Fruit fly (Drosophila melanogaster) whole organism, embryonic: ENCODE data around the gene Pp1alpha-96A.

Experiments used
- Awh ChIP-seq: fragments of 200-800 bp; sonication (Bioruptor generic); IDR thresholded peaks from 2 replicates; pipeline ENCODE4, ENCODE4 v1.3.6; 2022; ENCODE audit warnings: missing biosample characterization, missing genetic modification characterization
- CG10959 ChIP-seq: fragments of 200-800 bp; sonication (Bioruptor generic); IDR thresholded peaks from 2 replicates; pipeline ENCODE4 v1.3.6; 2022; ENCODE audit warnings: missing biosample characterization, missing genetic modification characterization
- CG11723 ChIP-seq: fragments of 200-800 bp; sonication (Bioruptor generic); optimal IDR thresholded peaks from 2 replicates; lab custom pipeline; 2017; ENCODE audit warnings: missing biosample characterization, mild to moderate bottlenecking, missing genetic modification characterization
- CG12299 ChIP-seq: fragments of 200-800 bp; sonication (Bioruptor generic); optimal IDR thresholded peaks from 2 replicates; lab custom pipeline; 2018; ENCODE audit warnings: missing biosample characterization, mild to moderate bottlenecking, missing genetic modification characterization
- CG12391 ChIP-seq: fragments of 200-800 bp; sonication (Bioruptor generic); optimal IDR thresholded peaks from 3 replicates; lab custom pipeline; 2018; ENCODE audit warnings: missing biosample characterization, mild to moderate bottlenecking, missing genetic modification characterization, moderate library complexity
- CG12744 ChIP-seq: fragments of 200-800 bp; sonication (Bioruptor generic); optimal IDR thresholded peaks from 2 replicates; lab custom pipeline; 2016; ENCODE audit warnings: missing biosample characterization, missing genetic modification characterization
- CG13894 ChIP-seq: fragments of 200-800 bp; sonication (Bioruptor generic); optimal IDR thresholded peaks from 3 replicates; lab custom pipeline; 2018; ENCODE audit warnings: missing biosample characterization, mild to moderate bottlenecking, missing genetic modification characterization, moderate library complexity
- CG14014 ChIP-seq: fragments of 200-800 bp; sonication (Bioruptor generic); IDR thresholded peaks from 2 replicates; pipeline ENCODE4 v1.3.6; 2022; ENCODE audit warnings: missing biosample characterization, missing genetic modification characterization
- CG14050 ChIP-seq: fragments of 200-800 bp; sonication (Bioruptor generic); IDR thresholded peaks from 3 replicates; pipeline ENCODE4 v1.3.6; 2022; ENCODE audit warnings: missing biosample characterization, missing genetic modification characterization
- CG14667 ChIP-seq: fragments of 200-800 bp; sonication (Bioruptor generic); IDR thresholded peaks from 2 replicates; pipeline ENCODE4 v1.3.6; 2022; ENCODE audit warnings: missing biosample characterization, missing genetic modification characterization
- CG14860 ChIP-seq: fragments of 200-800 bp; sonication (Bioruptor generic); IDR thresholded peaks from 3 replicates; pipeline ENCODE4 v1.3.6; 2022; ENCODE audit warnings: missing biosample characterization, missing genetic modification characterization; ENCODE audit not compliant: partially characterized antibody
- CG1602 ChIP-seq: fragments of 200-800 bp; sonication (Bioruptor generic); optimal IDR thresholded peaks from 3 replicates; lab custom pipeline; 2016; ENCODE audit warnings: missing biosample characterization, missing genetic modification characterization
- CG1647 ChIP-seq: fragments of 200-800 bp; sonication (Bioruptor generic); optimal IDR thresholded peaks from 3 replicates; lab custom pipeline; 2016; ENCODE audit warnings: missing biosample characterization, missing genetic modification characterization
- CG17361 ChIP-seq: fragments of 200-800 bp; sonication (Bioruptor generic); IDR thresholded peaks from 3 replicates; pipeline ENCODE4 v1.3.6; 2022; ENCODE audit warnings: missing biosample characterization, missing genetic modification characterization
- CG17802 ChIP-seq: fragments of 200-800 bp; sonication (Bioruptor generic); optimal IDR thresholded peaks from 2 replicates; lab custom pipeline; 2018; ENCODE audit warnings: missing biosample characterization, mild to moderate bottlenecking, missing genetic modification characterization, moderate library complexity
- CG18764 ChIP-seq: fragments of 200-800 bp; sonication (Bioruptor generic); optimal IDR thresholded peaks from 3 replicates; lab custom pipeline; 2016; ENCODE audit warnings: missing biosample characterization, missing genetic modification characterization
- CG2712 ChIP-seq: fragments of 200-800 bp; optimal IDR thresholded peaks from 3 replicates; lab custom pipeline; 2019; ENCODE audit warnings: missing biosample characterization, mild to moderate bottlenecking, missing genetic modification characterization, moderate library complexity
- CG30403 ChIP-seq: fragments of 200-800 bp; sonication (Bioruptor generic); optimal IDR thresholded peaks from 3 replicates; lab custom pipeline; 2016; ENCODE audit warnings: missing biosample characterization, missing genetic modification characterization
- CG32532 ChIP-seq: fragments of 200-800 bp; sonication (Bioruptor generic); IDR thresholded peaks from 2 replicates; pipeline ENCODE4 v1.3.6; 2022; ENCODE audit warnings: missing biosample characterization, missing genetic modification characterization
- CG33213 ChIP-seq: fragments of 200-800 bp; sonication (Bioruptor generic); optimal IDR thresholded peaks from 3 replicates; lab custom pipeline; 2016; ENCODE audit warnings: missing biosample characterization, missing genetic modification characterization
- CG3847 ChIP-seq: fragments of 200-800 bp; sonication (Bioruptor generic); IDR thresholded peaks from 2 replicates; pipeline ENCODE4 v1.3.6; 2022; ENCODE audit warnings: missing biosample characterization, missing genetic modification characterization
- CG6175 ChIP-seq: fragments of 200-800 bp; sonication (Bioruptor generic); IDR thresholded peaks from 3 replicates; pipeline ENCODE4 v1.3.6; 2022; ENCODE audit warnings: missing biosample characterization, missing genetic modification characterization
- CG7556 ChIP-seq: fragments of 200-800 bp; sonication (Bioruptor generic); optimal IDR thresholded peaks from 2 replicates; lab custom pipeline; 2017; ENCODE audit warnings: missing biosample characterization, mild to moderate bottlenecking, missing genetic modification characterization
- CG9727 ChIP-seq: fragments of 200-800 bp; sonication (Bioruptor generic); optimal IDR thresholded peaks from 3 replicates; lab custom pipeline; 2017; ENCODE audit warnings: missing biosample characterization, mild to moderate bottlenecking, missing genetic modification characterization
- Dfd ChIP-seq, 2 experiments: fragments of >200 bp; optimal IDR thresholded peaks; 2 replicates each; lab custom pipeline; 2017; ENCODE audit warnings: missing biosample characterization in 2 of 2, missing genetic modification characterization in 2 of 2
- HHEX ChIP-seq: fragments of 200-800 bp; sonication (Bioruptor generic); optimal IDR thresholded peaks from 3 replicates; lab custom pipeline; 2017; ENCODE audit warnings: missing biosample characterization, mild to moderate bottlenecking, missing genetic modification characterization, missing genetic modification reagents
- HLH54F ChIP-seq: fragments of 200-800 bp; sonication (Bioruptor generic); optimal IDR thresholded peaks from 3 replicates; lab custom pipeline; 2016; ENCODE audit warnings: missing biosample characterization, missing genetic modification characterization
- Hmx ChIP-seq: fragments of 200-800 bp; sonication (Bioruptor generic); optimal IDR thresholded peaks from 2 replicates; lab custom pipeline; 2016; ENCODE audit warnings: missing biosample characterization, missing genetic modification characterization
- Max ChIP-seq: fragments of 200-800 bp; sonication (Bioruptor generic); optimal IDR thresholded peaks from 2 replicates; lab custom pipeline; 2016; ENCODE audit warnings: missing biosample characterization, mild to moderate bottlenecking, missing genetic modification characterization
- NK7.1 ChIP-seq: fragments of 200-800 bp; sonication (Bioruptor generic); optimal IDR thresholded peaks from 3 replicates; lab custom pipeline; 2016; ENCODE audit warnings: missing biosample characterization, missing genetic modification characterization
- Nf-YA ChIP-seq: fragments of 200-800 bp; sonication (Bioruptor generic); IDR thresholded peaks from 2 replicates; pipeline ENCODE4 v1.3.6; 2022; ENCODE audit warnings: missing biosample characterization, missing genetic modification characterization
- Oli ChIP-seq: fragments of 200-800 bp; sonication (Bioruptor generic); optimal IDR thresholded peaks from 2 replicates; lab custom pipeline; 2018; ENCODE audit warnings: missing biosample characterization, mild to moderate bottlenecking, missing genetic modification characterization, moderate library complexity
- Spps ChIP-seq: fragments of 200-800 bp; sonication (Bioruptor generic); optimal IDR thresholded peaks from 2 replicates; lab custom pipeline; 2018; ENCODE audit warnings: missing biosample characterization, mild to moderate bottlenecking, missing genetic modification characterization
- ap ChIP-seq: fragments of 200-800 bp; sonication (Bioruptor generic); IDR thresholded peaks from 2 replicates; pipeline ENCODE4 v1.3.6; 2022; ENCODE audit warnings: missing biosample characterization, missing genetic modification characterization
- ci ChIP-seq: fragments of 200-800 bp; sonication (Bioruptor generic); IDR thresholded peaks from 3 replicates; pipeline ENCODE4 v1.3.6; 2022; ENCODE audit warnings: missing biosample characterization, missing genetic modification characterization
- croc ChIP-seq: fragments of 200-800 bp; sonication (Bioruptor generic); conservative IDR thresholded peaks from 3 replicates; pipeline ENCODE4 v1.3.6; 2022; ENCODE audit warnings: missing biosample characterization, missing genetic modification characterization
- dati ChIP-seq: fragments of 200-800 bp; sonication (Bioruptor generic); IDR thresholded peaks from 2 replicates; pipeline ENCODE4 v1.3.6; 2022; ENCODE audit warnings: missing biosample characterization, missing genetic modification characterization
- fru ChIP-seq: fragments of >200 bp; optimal IDR thresholded peaks from 2 replicates; lab custom pipeline; 2017
- gsb ChIP-seq: fragments of 200-800 bp; sonication (Bioruptor generic); IDR thresholded peaks from 2 replicates; pipeline ENCODE4 v1.3.6; 2022; ENCODE audit warnings: missing biosample characterization, missing genetic modification characterization
- hbn ChIP-seq: fragments of 200-800 bp; sonication (Bioruptor generic); IDR thresholded peaks from 2 replicates; pipeline ENCODE4 v1.3.6; 2022; ENCODE audit warnings: missing biosample characterization, missing genetic modification characterization; ENCODE audit not compliant: partially characterized antibody
- her ChIP-seq: fragments of 200-800 bp; sonication (Bioruptor generic); optimal IDR thresholded peaks from 2 replicates; lab custom pipeline; 2016; ENCODE audit warnings: missing biosample characterization, missing genetic modification characterization
- hkb ChIP-seq, 2 experiments: fragments of 200-800 bp in 1 of 2; fragments of >200 bp in 1 of 2; sonication (Bioruptor generic) in 1 of 2; IDR thresholded peaks in 1 of 2; optimal IDR thresholded peaks in 1 of 2; 2 replicates each; pipeline versions ENCODE4 v1.3.6 to Lab custom; 2017 to 2022; ENCODE audit warnings: missing biosample characterization in 1 of 2, missing genetic modification characterization in 1 of 2
- insv ChIP-seq, 2 experiments: fragments of 200-800 bp; sonication (Bioruptor generic); optimal IDR thresholded peaks; 3 replicates each; lab custom pipeline; 2016 to 2018; ENCODE audit warnings: missing biosample characterization in 2 of 2, missing genetic modification characterization in 2 of 2
- inv ChIP-seq: fragments of 200-800 bp; sonication (Bioruptor generic); IDR thresholded peaks from 2 replicates; pipeline ENCODE4 v1.3.6; 2022; ENCODE audit warnings: missing biosample characterization, missing genetic modification characterization; ENCODE audit not compliant: partially characterized antibody
- jigr1 ChIP-seq: fragments of 200-800 bp; sonication (Bioruptor generic); IDR thresholded peaks from 3 replicates; pipeline ENCODE4 v1.3.6; 2022; ENCODE audit warnings: missing biosample characterization, missing genetic modification characterization
- kah ChIP-seq: fragments of 200-800 bp; sonication (Bioruptor generic); optimal IDR thresholded peaks from 2 replicates; lab custom pipeline; 2018; ENCODE audit warnings: missing biosample characterization, mild to moderate bottlenecking, missing genetic modification characterization
- nau ChIP-seq: fragments of 200-800 bp; sonication (Bioruptor generic); optimal IDR thresholded peaks from 3 replicates; lab custom pipeline; 2017; ENCODE audit warnings: missing biosample characterization, mild to moderate bottlenecking, missing genetic modification characterization, missing genetic modification reagents
- run ChIP-seq: fragments of 200-800 bp; sonication (Bioruptor generic); optimal IDR thresholded peaks from 3 replicates; lab custom pipeline; 2018; ENCODE audit warnings: missing biosample characterization, mild to moderate bottlenecking, missing genetic modification characterization
- sd ChIP-seq: fragments of 200-800 bp; sonication (Bioruptor generic); optimal IDR thresholded peaks from 3 replicates; lab custom pipeline; 2018; ENCODE audit warnings: missing biosample characterization, mild to moderate bottlenecking, missing genetic modification characterization, moderate library complexity
- seq ChIP-seq: fragments of 200-800 bp; sonication (Bioruptor generic); IDR thresholded peaks from 2 replicates; pipeline ENCODE4 v1.3.6; 2022; ENCODE audit warnings: missing biosample characterization, missing genetic modification characterization
- sob ChIP-seq: fragments of 200-800 bp; sonication (Bioruptor generic); IDR thresholded peaks from 2 replicates; pipeline ENCODE4 v1.3.6; 2022; ENCODE audit warnings: missing biosample characterization, missing genetic modification characterization
- tup ChIP-seq: fragments of 200-800 bp; sonication (Bioruptor generic); optimal IDR thresholded peaks from 2 replicates; lab custom pipeline; 2016; ENCODE audit warnings: missing biosample characterization, mild to moderate bottlenecking, missing genetic modification characterization, moderate library complexity

The Pp1alpha-96A gene

dm6 chr3R:24567427-24567771 is 49.3 kb downstream of the Pp1alpha-96A start (continued):
- TF ChIP-seq Nf-YA (GFP tag; lab: Robert Waterston, UW) (peak; percentile 88), CG2712 (tag; lab: Kevin White, UChicago) (peak; percentile 82), CG32532 (GFP tag; lab: Robert Waterston, UW) (peak; percentile 90), nau (GFP tag; lab: Kevin White, UChicago) (peak; percentile 75), Spps (tag; lab: Kevin White, UChicago) (peak; percentile 26), CG18764 (GFP tag; lab: Kevin White, UChicago) (peak; percentile 76), CG14050 (GFP tag; lab: Robert Waterston, UW) (peak; percentile 80), NK7.1 (GFP tag; lab: Kevin White, UChicago) (peak; percentile 82), fru (lab: Kevin White, UChicago) (no peak), dati (GFP tag; lab: Robert Waterston, UW) (peak; percentile 72; the same call in 1 of the 2 replicates), Oli (tag; lab: Kevin White, UChicago) (peak; percentile 91), ap (GFP tag; lab: Robert Waterston, UW) (peak; percentile 90), sd (peak; percentile 88), hbn (GFP tag; lab: Robert Waterston, UW) (no peak), gsb (GFP tag; lab: Robert Waterston, UW) (peak; percentile 86), CG17802 (tag; lab: Kevin White, UChicago) (peak; percentile 57), CG12391 (tag; lab: Kevin White, UChicago) (peak; percentile 84), CG14014 (GFP tag; lab: Robert Waterston, UW) (peak; percentile 85), Dfd (GFP tag; optimal IDR thresholded peaks at IDR 0.05; lab: Kevin White, UChicago) (no peak), Hmx (GFP tag; lab: Kevin White, UChicago) (peak; percentile 63), Awh (GFP tag; lab: Robert Waterston, UW) (peak; percentile 81), CG13894 (tag; lab: Kevin White, UChicago) (peak; percentile 76), her (GFP tag; lab: Kevin White, UChicago) (peak; percentile 89), CG14667 (GFP tag; lab: Robert Waterston, UW) (no peak; the same call in 1 of the 2 replicates), CG14860 (GFP tag; lab: Robert Waterston, UW) (no peak), sob (GFP tag; lab: Robert Waterston, UW) (peak; percentile 88), CG1602 (peak; percentile 84), CG11723 (GFP tag; lab: Kevin White, UChicago) (peak; percentile 80), CG30403 (peak; percentile 91), insv (GFP tag; optimal IDR thresholded peaks at IDR 0.05; lab: Kevin White, UChicago) (no peak), inv (GFP tag; lab: Robert Waterston, UW) (no peak), croc (peak; percentile 62), kah (GFP tag; lab: Kevin White, UChicago) (peak; percentile 54), jigr1 (GFP tag; lab: Robert Waterston, UW) (no peak), HHEX (GFP tag; lab: Kevin White, UChicago) (peak; percentile 90), CG12299 (peak; percentile 79), CG6175 (GFP tag; lab: Robert Waterston, UW) (peak; percentile 73; the same call in 2 of the 3 replicates), CG17361 (GFP tag; lab: Robert Waterston, UW) (peak; percentile 81), hkb (optimal IDR thresholded peaks at IDR 0.05; lab: Kevin White, UChicago) (no peak), hkb (GFP tag; IDR thresholded peaks at IDR 0.05; lab: Robert Waterston, UW) (peak; percentile 94), CG33213 (peak; percentile 87), CG7556 (GFP tag; lab: Kevin White, UChicago) (peak; percentile 83), CG1647 (GFP tag; lab: Kevin White, UChicago) (peak; percentile 78), Max (GFP tag; lab: Kevin White, UChicago) (peak; percentile 66), run (tag; lab: Kevin White, UChicago) (peak; percentile 74), seq (GFP tag; lab: Robert Waterston, UW) (peak; percentile 85), CG3847 (GFP tag; lab: Robert Waterston, UW) (peak; percentile 78), CG9727 (GFP tag; lab: Kevin White, UChicago) (peak; percentile 80), HLH54F (GFP tag; lab: Kevin White, UChicago) (peak; percentile 85), CG12744 (peak; percentile 80), ci (GFP tag; lab: Robert Waterston, UW) (peak; percentile 96), tup (GFP tag; lab: Kevin White, UChicago) (peak; percentile 69), CG10959 (GFP tag; lab: Robert Waterston, UW) (peak; percentile 68)
